Worm (Caenorhabditis elegans): ENCODE data around the gene clec-216.

- TF ChIP-seq scrt-1 (GFP tag; IDR thresholded peaks at IDR 0.05) (no peak), aly-1 (tag; optimal IDR thresholded peaks at IDR 0.05) (no peak), tbx-37 (GFP tag; conservative IDR thresholded peaks at IDR 0.05) (no peak), ama-1 (optimal IDR thresholded peaks at IDR 0.05) (no peak), ceh-13 (GFP tag; optimal IDR thresholded peaks at IDR 0.05) (no peak), pes-1 (GFP tag; IDR thresholded peaks at IDR 0.05) (no peak), tra-4 (tag; optimal IDR thresholded peaks at IDR 0.05) (no peak), flt-1 (GFP tag; IDR thresholded peaks at IDR 0.05) (no peak), hnd-1 (tag; optimal IDR thresholded peaks at IDR 0.05) (no peak), ceh-36 (tag; optimal IDR thresholded peaks at IDR 0.05) (no peak), tbx-11 (GFP tag; IDR thresholded peaks at IDR 0.05) (no peak)
Measured at ce11 chrV:7980370-7980987, 27.7 kb upstream of the clec-216 start.
